Worm (Caenorhabditis elegans) whole organism, L4/young adult: Measurements from ENCODE around the gene pyt-1.
A peak's percentile ranks its signal among the peaks of the same experiment; 100 is the strongest.

ENCODE experiments used
- W03F9.2 ChIP-seq: fragments of 150-350 bp; optimal IDR thresholded peaks from 2 replicates; lab custom pipeline; 2014; ENCODE audit warnings: missing biosample characterization, missing genetic modification characterization
- dao-5 ChIP-seq: sonication (generic microtip); optimal IDR thresholded peaks from 2 replicates; lab custom pipeline; 2016; ENCODE audit warnings: missing genotype, missing genetic modification characterization, moderate library complexity, missing compliant biosample characterization
- him-1 ChIP-seq: sonication (generic microtip); optimal IDR thresholded peaks from 2 replicates; lab custom pipeline; 2016; ENCODE audit warnings: missing genotype, missing genetic modification reagents, missing genetic modification characterization, missing compliant biosample characterization

DNA sequence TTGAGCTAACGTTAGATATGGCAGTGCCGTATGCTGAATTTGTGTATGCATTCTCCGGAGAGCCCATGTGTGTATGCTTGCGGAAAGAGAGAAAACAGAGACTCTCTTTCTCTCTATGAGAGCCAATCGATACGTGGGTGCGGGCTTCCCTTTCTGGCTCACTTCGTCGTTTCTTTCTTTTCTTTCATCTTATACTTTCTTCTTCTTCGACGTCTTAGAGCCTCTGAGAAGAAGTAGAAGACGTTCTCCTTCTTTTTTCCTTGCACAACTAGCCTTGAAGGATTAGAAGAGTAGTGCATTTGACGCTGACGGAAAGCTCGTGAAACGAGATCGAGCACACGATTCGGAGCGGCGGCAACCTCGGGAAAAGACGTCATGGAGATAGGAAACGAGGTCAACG is 44.7 kb upstream of the pyt-1 start:
- TF ChIP-seq W03F9.2 (tag; lab: Kevin White, UChicago), result no peak
- TF ChIP-seq him-1 (tag; lab: Kevin White, UChicago), result peak; percentile 46
- TF ChIP-seq dao-5 (tag; lab: Kevin White, UChicago), result no peak
